Fruit fly (Drosophila melanogaster): Measurements from ENCODE around the gene haf.

haf gene

dm6 chr2L:1632730-1633172 lies 77.8 kb downstream of the haf start:
- peak; percentile 31 for TF ChIP-seq CG8301 (tag; optimal IDR thresholded peaks at IDR 0.05)
- TF ChIP-seq Pif1B (GFP tag; optimal IDR thresholded peaks at IDR 0.05): no peak
- peak; percentile 77 for TF ChIP-seq CG10348 (GFP tag; IDR thresholded peaks at IDR 0.05)
- no peak for TF ChIP-seq gl (tag; optimal IDR thresholded peaks at IDR 0.05)
- TF ChIP-seq EcR (GFP tag; optimal IDR thresholded peaks at IDR 0.05): no peak
- no peak for TF ChIP-seq D1 (tag; optimal IDR thresholded peaks at IDR 0.05)
- peak; percentile 75; the same call in 1 of the 2 replicates for TF ChIP-seq CG12605 (GFP tag; IDR thresholded peaks at IDR 0.05)
- TF ChIP-seq CG14655 (GFP tag; optimal IDR thresholded peaks at IDR 0.05): peak; percentile 32
- peak; percentile 83 for TF ChIP-seq Ets98B (GFP tag; IDR thresholded peaks at IDR 0.05)
- TF ChIP-seq fd96Ca (GFP tag; IDR thresholded peaks at IDR 0.05): peak; percentile 75
- TF ChIP-seq CG15710 (tag; optimal IDR thresholded peaks at IDR 0.05): no peak
- TF ChIP-seq CG4496 (GFP tag; IDR thresholded peaks at IDR 0.05): peak; percentile 87
- no peak for TF ChIP-seq Pif1A (GFP tag; optimal IDR thresholded peaks at IDR 0.05)
- TF ChIP-seq CG32121 (GFP tag; IDR thresholded peaks at IDR 0.05): peak; percentile 85; the same call in 1 of the 2 replicates
- TF ChIP-seq CG9948 (tag; optimal IDR thresholded peaks at IDR 0.05): no peak
- TF ChIP-seq CG13204 (GFP tag; optimal IDR thresholded peaks at IDR 0.05): no peak
- TF ChIP-seq rn (GFP tag; IDR thresholded peaks at IDR 0.05): 0 out of 2 replicates have a peak, but pooled peaks have one; percentile 3
- no peak for TF ChIP-seq CG34367 (tag; optimal IDR thresholded peaks at IDR 0.05)

- no peak for TF ChIP-seq fd96Ca (GFP tag; IDR thresholded peaks at IDR 0.05)
- TF ChIP-seq Snoo (tag; optimal IDR thresholded peaks at IDR 0.05): no peak
- no peak for TF ChIP-seq CG34367 (tag; optimal IDR thresholded peaks at IDR 0.05)
- TF ChIP-seq CG9948 (tag; optimal IDR thresholded peaks at IDR 0.05): no peak
- no peak for TF ChIP-seq CG10348 (GFP tag; IDR thresholded peaks at IDR 0.05)
Measured at dm6 chr2L:1633397-1633796, 78.5 kb downstream of the haf start.

DNA sequence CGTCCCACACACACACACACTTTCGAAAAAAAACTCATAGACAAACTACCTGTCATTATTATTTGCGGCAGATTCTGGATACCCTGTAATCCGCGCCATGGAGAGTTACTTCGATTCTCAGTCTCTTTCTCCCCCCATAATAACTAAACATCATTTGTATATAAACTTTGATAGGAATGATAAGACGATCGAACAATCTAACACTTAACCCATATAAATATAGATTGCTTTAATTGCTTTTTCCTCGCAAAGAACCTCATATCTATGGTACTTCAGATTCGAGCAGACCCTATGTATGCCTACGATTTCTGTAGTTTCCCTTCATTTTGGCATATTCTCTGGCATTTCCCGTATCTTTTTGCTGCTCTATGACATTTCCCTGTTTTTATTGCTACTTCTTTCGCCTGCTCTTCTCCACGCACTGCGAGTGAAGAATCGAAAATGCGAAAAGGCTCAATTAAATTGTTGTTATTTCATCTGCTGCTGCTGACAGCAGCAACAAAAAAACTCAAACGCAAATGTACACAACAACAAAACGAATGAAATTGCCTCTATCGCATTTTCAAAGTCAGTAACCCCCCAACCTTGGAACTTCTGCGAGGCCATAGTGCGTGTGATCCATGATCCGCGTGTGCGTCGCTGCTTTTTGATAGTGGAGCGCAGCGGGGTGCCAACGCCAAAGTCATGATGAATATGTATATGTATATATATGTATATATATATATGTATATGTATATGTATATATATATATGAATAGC lies 79.3 kb downstream of the haf start:
- TF ChIP-seq fd96Ca (GFP tag; IDR thresholded peaks at IDR 0.05): no peak
- no peak for TF ChIP-seq D1 (tag; optimal IDR thresholded peaks at IDR 0.05)
- no peak for TF ChIP-seq Pif1A (GFP tag; optimal IDR thresholded peaks at IDR 0.05)
- no peak for TF ChIP-seq rn (GFP tag; IDR thresholded peaks at IDR 0.05)
- no peak for TF ChIP-seq Pif1B (GFP tag; optimal IDR thresholded peaks at IDR 0.05)
- no peak for TF ChIP-seq CG9948 (tag; optimal IDR thresholded peaks at IDR 0.05)
- TF ChIP-seq gl (tag; optimal IDR thresholded peaks at IDR 0.05): no peak
- TF ChIP-seq CG8301 (tag; optimal IDR thresholded peaks at IDR 0.05): no peak
- no peak for TF ChIP-seq CG32121 (GFP tag; IDR thresholded peaks at IDR 0.05)
- no peak for TF ChIP-seq EcR (GFP tag; optimal IDR thresholded peaks at IDR 0.05)
- TF ChIP-seq CG8159 (tag; optimal IDR thresholded peaks at IDR 0.05): no peak
- no peak for TF ChIP-seq Ets98B (GFP tag; IDR thresholded peaks at IDR 0.05)
- TF ChIP-seq CG13204 (GFP tag; optimal IDR thresholded peaks at IDR 0.05): no peak
- no peak for TF ChIP-seq CG10348 (GFP tag; IDR thresholded peaks at IDR 0.05)
- TF ChIP-seq Snoo (tag; optimal IDR thresholded peaks at IDR 0.05): no peak
- no peak for TF ChIP-seq CG4496 (GFP tag; IDR thresholded peaks at IDR 0.05)
- no peak for TF ChIP-seq CG15710 (tag; optimal IDR thresholded peaks at IDR 0.05)

dm6 chr2L:1636520-1636919 lies 81.6 kb downstream of the haf start:
- TF ChIP-seq CG14655 (GFP tag; optimal IDR thresholded peaks at IDR 0.05): no peak
- no peak for TF ChIP-seq fd96Ca (GFP tag; IDR thresholded peaks at IDR 0.05)
- TF ChIP-seq Snoo (tag; optimal IDR thresholded peaks at IDR 0.05): no peak
- no peak for TF ChIP-seq Pif1B (GFP tag; optimal IDR thresholded peaks at IDR 0.05)

- no peak for TF ChIP-seq EcR (GFP tag; optimal IDR thresholded peaks at IDR 0.05)
- no peak for TF ChIP-seq CG12605 (GFP tag; IDR thresholded peaks at IDR 0.05)
- TF ChIP-seq CG13204 (GFP tag; optimal IDR thresholded peaks at IDR 0.05): no peak
- no peak for TF ChIP-seq CG10348 (GFP tag; IDR thresholded peaks at IDR 0.05)
- no peak for TF ChIP-seq Ets98B (GFP tag; IDR thresholded peaks at IDR 0.05)
- TF ChIP-seq fd96Ca (GFP tag; IDR thresholded peaks at IDR 0.05): no peak
- no peak for TF ChIP-seq CG34367 (tag; optimal IDR thresholded peaks at IDR 0.05)
- TF ChIP-seq Pif1B (GFP tag; optimal IDR thresholded peaks at IDR 0.05): no peak
- TF ChIP-seq gl (tag; optimal IDR thresholded peaks at IDR 0.05): no peak
- TF ChIP-seq CG9948 (tag; optimal IDR thresholded peaks at IDR 0.05): no peak
- no peak for TF ChIP-seq CG17806 (tag; optimal IDR thresholded peaks at IDR 0.05)
- TF ChIP-seq rn (GFP tag; IDR thresholded peaks at IDR 0.05): no peak
- TF ChIP-seq Snoo (tag; optimal IDR thresholded peaks at IDR 0.05): no peak
- TF ChIP-seq CG15710 (tag; optimal IDR thresholded peaks at IDR 0.05): no peak
- TF ChIP-seq CG14655 (GFP tag; optimal IDR thresholded peaks at IDR 0.05): no peak
- TF ChIP-seq D1 (tag; optimal IDR thresholded peaks at IDR 0.05): no peak
- no peak for TF ChIP-seq CG32121 (GFP tag; IDR thresholded peaks at IDR 0.05)
- no peak for TF ChIP-seq CG8301 (tag; optimal IDR thresholded peaks at IDR 0.05)
Measured at dm6 chr2L:1637265-1637664, 82.3 kb downstream of the haf start.

DNA sequence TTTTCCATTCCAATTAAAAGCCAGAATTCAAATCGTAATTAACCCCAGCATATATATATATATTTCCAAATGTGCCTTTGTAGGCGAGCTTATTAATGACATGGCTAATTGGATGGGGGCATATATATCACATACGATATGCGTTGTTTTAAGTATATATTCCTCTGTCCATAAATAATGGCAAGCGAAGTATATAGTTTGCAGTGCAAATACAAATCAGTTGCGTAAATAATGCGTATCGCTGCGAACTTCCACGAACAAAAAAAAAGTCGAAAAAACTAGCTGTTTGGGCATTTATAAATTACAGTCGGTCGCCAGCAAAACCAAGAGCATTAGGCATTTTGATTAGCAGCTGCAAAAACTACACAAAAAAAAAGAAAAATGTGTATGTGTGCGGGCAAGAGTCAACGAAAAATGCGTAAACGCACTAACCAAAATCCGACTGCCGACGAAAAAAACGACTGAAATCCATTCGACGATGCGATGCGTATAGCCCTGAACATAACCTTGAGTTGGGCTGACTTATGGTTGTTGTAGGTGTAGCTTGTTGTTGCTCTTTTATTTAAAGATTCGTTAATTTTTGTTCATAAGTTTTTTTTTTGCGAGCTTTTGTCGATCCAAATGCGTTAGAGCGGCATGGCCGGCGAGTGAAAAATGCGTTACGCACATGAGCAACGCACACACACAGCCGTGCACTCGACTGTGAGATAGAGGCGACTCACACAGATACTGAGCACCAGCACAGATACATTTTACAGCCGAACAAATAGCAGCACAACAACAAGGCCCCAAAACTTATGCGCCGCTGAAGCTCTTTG lies 83.1 kb downstream of the haf start:
- TF ChIP-seq rn (GFP tag; IDR thresholded peaks at IDR 0.05) (no peak), CG8159 (tag; optimal IDR thresholded peaks at IDR 0.05) (no peak), CG32121 (GFP tag; IDR thresholded peaks at IDR 0.05) (no peak), CG10348 (GFP tag; IDR thresholded peaks at IDR 0.05) (no peak), CG15710 (tag; optimal IDR thresholded peaks at IDR 0.05) (no peak)

Data from whole organism, pupa.